Worm (Caenorhabditis elegans) whole organism, young adult: ENCODE results near the gene W08E12.8.

Experiments
- B0019.2 ChIP-seq: fragments of 200-800 bp; sonication (Bioruptor generic); conservative IDR thresholded peaks from 2 replicates; pipeline ENCODE4 v1.3.6; 2022; ENCODE audit warnings: missing genetic modification reagents, missing genetic modification characterization, missing compliant biosample characterization
- B0261.1 ChIP-seq: sonication (generic microtip); optimal IDR thresholded peaks from 2 replicates; lab custom pipeline; 2016; ENCODE audit warnings: mild to moderate bottlenecking, missing genetic modification characterization, moderate library complexity, missing compliant biosample characterization
- B0336.3 ChIP-seq: fragments of 200-800 bp; sonication (Bioruptor generic); IDR thresholded peaks from 2 replicates; pipeline ENCODE4 v1.3.6; 2022; ENCODE audit warnings: missing genetic modification characterization, missing compliant biosample characterization
- D2030.7 ChIP-seq: fragments of 200-800 bp; sonication (Bioruptor generic); IDR thresholded peaks from 2 replicates; pipeline ENCODE4 v1.3.6; 2022; ENCODE audit warnings: missing genetic modification reagents, missing genetic modification characterization, missing compliant biosample characterization
- F10E7.11 ChIP-seq: sonication (generic microtip); optimal IDR thresholded peaks from 2 replicates; lab custom pipeline; 2017; ENCODE audit warnings: mild to moderate bottlenecking, missing genetic modification characterization, moderate library complexity, missing compliant biosample characterization
- F22D6.2 ChIP-seq: sonication (generic microtip); optimal IDR thresholded peaks from 2 replicates; lab custom pipeline; 2016; ENCODE audit warnings: mild to moderate bottlenecking, missing genetic modification characterization, missing compliant biosample characterization
- F23B12.7 ChIP-seq: sonication (generic microtip); optimal IDR thresholded peaks from 2 replicates; lab custom pipeline; 2017; ENCODE audit warnings: missing genetic modification characterization, mild to moderate bottlenecking, missing compliant biosample characterization, antibody characterized with exemption, moderate library complexity; ENCODE audit not compliant: insufficient read depth
- F37B4.10 ChIP-seq: fragments of 200-800 bp; sonication (Bioruptor generic); IDR thresholded peaks from 2 replicates; pipeline ENCODE4 v1.3.6; 2022; ENCODE audit warnings: missing genetic modification characterization, missing compliant biosample characterization
- F39B2.1 ChIP-seq: fragments of 200-800 bp; sonication (Bioruptor generic); IDR thresholded peaks from 2 replicates; pipeline ENCODE4 v1.3.6; 2022; ENCODE audit warnings: missing genetic modification reagents, missing genetic modification characterization, missing compliant biosample characterization
- F52B5.7 ChIP-seq: sonication (generic microtip); optimal IDR thresholded peaks from 2 replicates; lab custom pipeline; 2016; ENCODE audit warnings: mild to moderate bottlenecking, missing genetic modification characterization, missing compliant biosample characterization
- Y79H2A.3 ChIP-seq: fragments of 200-800 bp; sonication (Bioruptor generic); conservative IDR thresholded peaks from 2 replicates; pipeline ENCODE4 v1.3.6; 2022; ENCODE audit warnings: missing genetic modification reagents, missing genetic modification characterization, missing compliant biosample characterization
- Y95B8A.8 ChIP-seq: fragments of 200-800 bp; sonication (Bioruptor generic); IDR thresholded peaks from 2 replicates; pipeline ENCODE4 v1.3.6; 2022; ENCODE audit warnings: missing genetic modification reagents, missing genetic modification characterization, missing compliant biosample characterization
- ama-1 ChIP-seq, 3 experiments: fragments of 150-350 bp in 1 of 3; sonication (generic microtip) in 2 of 3; optimal IDR thresholded peaks; 2 replicates each; lab custom pipeline; 2014 to 2018; ENCODE audit warnings: missing biosample characterization in 2 of 3, missing genetic modification characterization in 2 of 3, missing genetic modification reagents in 2 of 3
- aptf-2 ChIP-seq: fragments of 200-800 bp; sonication (Bioruptor generic); conservative IDR thresholded peaks from 2 replicates; pipeline ENCODE4 v1.3.6; 2022; ENCODE audit warnings: missing genetic modification reagents, missing genetic modification characterization, missing compliant biosample characterization
- attf-5 ChIP-seq: fragments of 200-800 bp; sonication (Bioruptor generic); optimal IDR thresholded peaks from 2 replicates; lab custom pipeline; 2018; ENCODE audit warnings: mild to moderate bottlenecking, missing genetic modification characterization, missing compliant biosample characterization
- cebp-2 ChIP-seq: fragments of 200-800 bp; sonication (Bioruptor generic); IDR thresholded peaks from 2 replicates; pipeline ENCODE4 v1.3.6; 2022; ENCODE audit warnings: missing genetic modification characterization, missing compliant biosample characterization
- chd-7 ChIP-seq: sonication (generic microtip); optimal IDR thresholded peaks from 2 replicates; lab custom pipeline; 2016; ENCODE audit warnings: mild to moderate bottlenecking, missing genetic modification characterization, moderate library complexity, missing compliant biosample characterization
- die-1 ChIP-seq: sonication (generic microtip); optimal IDR thresholded peaks from 2 replicates; lab custom pipeline; 2016; ENCODE audit warnings: missing genotype, mild to moderate bottlenecking, missing genetic modification characterization, missing compliant biosample characterization
- dox-1 ChIP-seq: fragments of 200-800 bp; sonication (Bioruptor generic); IDR thresholded peaks from 2 replicates; pipeline ENCODE4 v1.3.6; 2022; ENCODE audit warnings: missing genetic modification reagents, missing genetic modification characterization, missing compliant biosample characterization
- dpff-1 ChIP-seq: sonication (generic microtip); optimal IDR thresholded peaks from 2 replicates; lab custom pipeline; 2017; ENCODE audit warnings: mild to moderate bottlenecking, missing genetic modification characterization, missing compliant biosample characterization
- ekl-4 ChIP-seq: fragments of 200-800 bp; sonication (Bioruptor generic); IDR thresholded peaks from 2 replicates; pipeline ENCODE4 v1.3.6; 2022; ENCODE audit warnings: missing genetic modification reagents, missing genetic modification characterization, missing compliant biosample characterization
- ets-4 ChIP-seq: fragments of 200-800 bp; sonication (Bioruptor generic); optimal IDR thresholded peaks from 2 replicates; lab custom pipeline; 2018; ENCODE audit warnings: mild to moderate bottlenecking, missing genetic modification characterization, missing compliant biosample characterization
- hlh-26 ChIP-seq: fragments of 200-800 bp; sonication (Bioruptor generic); conservative IDR thresholded peaks from 2 replicates; pipeline ENCODE4 v1.3.6; 2022; ENCODE audit warnings: missing genetic modification reagents, missing genetic modification characterization, missing compliant biosample characterization
- hmg-1.2 ChIP-seq: fragments of 200-800 bp; sonication (Bioruptor generic); IDR thresholded peaks from 2 replicates; pipeline ENCODE4 v1.3.6; 2022; ENCODE audit warnings: missing genetic modification reagents, missing genetic modification characterization, missing compliant biosample characterization
- hmg-20 ChIP-seq: fragments of 200-800 bp; sonication (Bioruptor generic); IDR thresholded peaks from 2 replicates; pipeline ENCODE4 v1.3.6; 2022; ENCODE audit warnings: missing genetic modification reagents, missing genetic modification characterization, missing compliant biosample characterization
- hrde-1 ChIP-seq: sonication (generic microtip); optimal IDR thresholded peaks from 2 replicates; lab custom pipeline; 2016; ENCODE audit warnings: missing genetic modification characterization, mild to moderate bottlenecking, missing compliant biosample characterization, moderate library complexity, missing genotype, missing genetic modification reagents, borderline replicate concordance
- let-607 ChIP-seq, 2 experiments: fragments of 200-800 bp in 1 of 2; sonication (Bioruptor generic) in 1 of 2; sonication (generic microtip) in 1 of 2; optimal IDR thresholded peaks; 2 replicates each; lab custom pipeline; 2016 to 2018; ENCODE audit warnings: mild to moderate bottlenecking in 2 of 2, missing compliant biosample characterization in 2 of 2, missing genetic modification characterization in 2 of 2, moderate library complexity in 2 of 2, missing genotype in 1 of 2
- lin-35 ChIP-seq, 3 experiments: fragments of 150-350 bp in 2 of 3; sonication (generic microtip) in 1 of 3; optimal IDR thresholded peaks; 2 replicates each; lab custom pipeline; 2014 to 2018; ENCODE audit warnings: missing biosample characterization in 3 of 3, missing genetic modification characterization in 3 of 3, missing genetic modification reagents in 3 of 3
- lin-40 ChIP-seq: sonication (generic microtip); optimal IDR thresholded peaks from 2 replicates; lab custom pipeline; 2016; ENCODE audit warnings: missing genetic modification characterization, mild to moderate bottlenecking, missing compliant biosample characterization, missing genotype, missing genetic modification reagents
- lin-54 ChIP-seq: fragments of 200-800 bp; sonication (Bioruptor generic); optimal IDR thresholded peaks from 2 replicates; lab custom pipeline; 2018; ENCODE audit warnings: mild to moderate bottlenecking, missing genetic modification characterization, missing compliant biosample characterization
- lsl-1 ChIP-seq: fragments of 200-800 bp; sonication (Bioruptor generic); optimal IDR thresholded peaks from 2 replicates; lab custom pipeline; 2018; ENCODE audit warnings: mild to moderate bottlenecking, missing genetic modification characterization, moderate library complexity, missing compliant biosample characterization
- madf-8 ChIP-seq: fragments of 200-800 bp; sonication (Bioruptor generic); conservative IDR thresholded peaks from 2 replicates; pipeline ENCODE4 v1.3.6; 2022; ENCODE audit warnings: missing genetic modification reagents, missing genetic modification characterization, missing compliant biosample characterization
- mcd-1 ChIP-seq: fragments of 200-800 bp; sonication (Bioruptor generic); IDR thresholded peaks from 2 replicates; pipeline ENCODE4 v1.3.6; 2022; ENCODE audit warnings: missing genetic modification reagents, missing genetic modification characterization, missing compliant biosample characterization
- mes-4 ChIP-seq: sonication (generic microtip); optimal IDR thresholded peaks from 2 replicates; lab custom pipeline; 2016; ENCODE audit warnings: missing genotype, missing genetic modification characterization, missing compliant biosample characterization
- nfyb-1 ChIP-seq: fragments of 200-800 bp; sonication (Bioruptor generic); IDR thresholded peaks from 2 replicates; pipeline ENCODE4 v1.3.6; 2022; ENCODE audit warnings: missing genetic modification reagents, missing genetic modification characterization, missing compliant biosample characterization
- nhr-80 ChIP-seq: sonication (generic microtip); optimal IDR thresholded peaks from 2 replicates; lab custom pipeline; 2016; ENCODE audit warnings: missing genetic modification characterization, missing compliant biosample characterization
- pha-4 ChIP-seq: fragments of 150-350 bp; sonication (generic microtip); optimal IDR thresholded peaks from 2 replicates; lab custom pipeline; 2014; ENCODE audit warnings: missing biosample characterization, missing genetic modification reagents, missing genetic modification characterization
- rec-8 ChIP-seq, 2 experiments: sonication (generic microtip); optimal IDR thresholded peaks; 2 replicates each; lab custom pipeline; 2016; ENCODE audit warnings: mild to moderate bottlenecking in 2 of 2, missing genetic modification characterization in 2 of 2, missing genetic modification reagents in 2 of 2, missing genotype in 2 of 2, missing biosample characterization in 1 of 2, missing compliant biosample characterization in 1 of 2, moderate library complexity in 1 of 2
- repo-1 ChIP-seq: sonication (generic microtip); optimal IDR thresholded peaks from 2 replicates; lab custom pipeline; 2017; ENCODE audit warnings: mild to moderate bottlenecking, missing genetic modification characterization, missing compliant biosample characterization
- sdz-38 ChIP-seq: sonication (generic microtip); optimal IDR thresholded peaks from 2 replicates; lab custom pipeline; 2016; ENCODE audit warnings: missing genotype, missing genetic modification characterization, missing compliant biosample characterization
- sea-2 ChIP-seq: fragments of 200-800 bp; sonication (Bioruptor generic); IDR thresholded peaks from 2 replicates; pipeline ENCODE4 v1.3.6; 2022; ENCODE audit warnings: missing genetic modification characterization, missing compliant biosample characterization
- snpc-1.3 ChIP-seq: sonication (generic microtip); optimal IDR thresholded peaks from 2 replicates; lab custom pipeline; 2017; ENCODE audit warnings: missing genetic modification characterization, mild to moderate bottlenecking, missing compliant biosample characterization, antibody characterized with exemption, moderate library complexity, missing genotype, missing genetic modification reagents; ENCODE audit not compliant: insufficient read depth
- unc-62 ChIP-seq: fragments of 150-350 bp; optimal IDR thresholded peaks from 2 replicates; lab custom pipeline; 2014; ENCODE audit warnings: missing biosample characterization, missing genetic modification reagents, missing genetic modification characterization
- ztf-22 ChIP-seq: fragments of 200-800 bp; sonication (Bioruptor generic); optimal IDR thresholded peaks from 2 replicates; lab custom pipeline; 2018; ENCODE audit warnings: mild to moderate bottlenecking, missing genetic modification characterization, moderate library complexity, missing compliant biosample characterization
- ztf-25 ChIP-seq: fragments of 200-800 bp; sonication (Bioruptor generic); IDR thresholded peaks from 2 replicates; pipeline ENCODE4 v1.3.6; 2022; ENCODE audit warnings: missing genetic modification reagents, missing genetic modification characterization, missing compliant biosample characterization
- ztf-28 ChIP-seq: fragments of 200-800 bp; sonication (Bioruptor generic); IDR thresholded peaks from 2 replicates; pipeline ENCODE4 v1.3.6; 2022; ENCODE audit warnings: missing genetic modification reagents, missing genetic modification characterization, missing compliant biosample characterization

W08E12.8 gene

ce11 chrIV:3294553-3295185 lies 2.5 kb downstream of the W08E12.8 start, which contains the start of gene W08E12.7:
Gene W08E12.7, plus strand, starts transcription at chrIV:3295135.
- TF ChIP-seq hmg-1.2 (GFP tag; lab: Robert Waterston, UW) (peak; percentile 86), attf-5 (peak; percentile 99), mcd-1 (GFP tag; lab: Robert Waterston, UW) (peak; percentile 98), lsl-1 (peak; percentile 92), B0336.3 (GFP tag; lab: Robert Waterston, UW) (peak; percentile 90), nhr-80 (peak; percentile 91), let-607 (tag; optimal IDR thresholded peaks at IDR 0.05; lab: Kevin White, UChicago) (peak; percentile 60 to 70), lin-35 (GFP tag; optimal IDR thresholded peaks at IDR 0.05; lab: Kevin White, UChicago) (peak; percentile 36 to 93 (median 36)), D2030.7 (peak; percentile 94), ets-4 (GFP tag; lab: Kevin White, UChicago) (no peak), ztf-22 (GFP tag; lab: Kevin White, UChicago) (no peak), Y95B8A.8 (GFP tag; lab: Robert Waterston, UW) (peak; percentile 84), ekl-4 (GFP tag; lab: Robert Waterston, UW) (peak; percentile 74), F37B4.10 (GFP tag; lab: Robert Waterston, UW) (no peak), F52B5.7 (tag; lab: Kevin White, UChicago) (no peak), die-1 (tag; lab: Kevin White, UChicago) (peak; percentile 45), sdz-38 (no peak), pha-4 (peak; percentile 95), F22D6.2 (tag; lab: Kevin White, UChicago) (peak; percentile 55), ama-1 (optimal IDR thresholded peaks at IDR 0.05; lab: Kevin White, UChicago) (no peak), ama-1 (GFP tag; optimal IDR thresholded peaks at IDR 0.05; lab: Kevin White, UChicago) (peak in 1 of 2 experiments; percentile 43), unc-62 (GFP tag; lab: Kevin White, UChicago) (no peak), dox-1 (GFP tag; lab: Robert Waterston, UW) (peak; percentile 96), B0019.2 (GFP tag; lab: Robert Waterston, UW) (peak; percentile 93), B0261.1 (tag; lab: Kevin White, UChicago) (peak; percentile 18), aptf-2 (GFP tag; lab: Robert Waterston, UW) (peak; percentile 62; the same call in 1 of the 2 replicates), lin-54 (GFP tag; lab: Kevin White, UChicago) (peak; percentile 96), sea-2 (GFP tag; lab: Robert Waterston, UW) (no peak), F23B12.7 (tag; lab: Kevin White, UChicago) (peak; percentile 95), madf-8 (GFP tag; lab: Robert Waterston, UW) (peak; percentile 87), mes-4 (no peak), ztf-28 (peak; percentile 85), nfyb-1 (GFP tag; lab: Robert Waterston, UW) (peak; percentile 74), hlh-26 (GFP tag; lab: Robert Waterston, UW) (no peak), ztf-25 (GFP tag; lab: Robert Waterston, UW) (0 out of 2 replicates have a peak, but pooled peaks have one; percentile 53), repo-1 (tag; lab: Kevin White, UChicago) (no peak), F39B2.1 (no peak), dpff-1 (tag; lab: Kevin White, UChicago) (no peak), snpc-1.3 (tag; lab: Kevin White, UChicago) (peak; percentile 92), Y79H2A.3 (GFP tag; lab: Robert Waterston, UW) (peak; percentile 57; the same call in 1 of the 2 replicates), cebp-2 (no peak), chd-7 (tag; lab: Kevin White, UChicago) (no peak), lin-40 (tag; lab: Kevin White, UChicago) (peak; percentile 87), hmg-20 (GFP tag; lab: Robert Waterston, UW) (0 out of 2 replicates have a peak, but pooled peaks have one; percentile 10), rec-8 (tag; optimal IDR thresholded peaks at IDR 0.05; lab: Kevin White, UChicago) (peak; percentile 32 to 36), F10E7.11 (tag; lab: Kevin White, UChicago) (no peak), hrde-1 (tag; lab: Kevin White, UChicago) (peak; percentile 32)
